Worm (Caenorhabditis elegans): ENCODE measurements around the gene ubc-13.
"Not testable (repeated sequence)": the region's sequence is repeated elsewhere in the genome, so short reads cannot be mapped to it uniquely, and the experiment has no call there.

ubc-13 gene

ce11 chrIV:2897644-2898160 lies 27.8 kb downstream of the ubc-13 start, which contains the start of gene Y54G2A.36:
Gene Y54G2A.36 (plus strand): TSS chrIV:2897694.
- TF ChIP-seq ceh-83 (GFP tag; optimal IDR thresholded peaks at IDR 0.05) = no peak
- no peak for TF ChIP-seq mep-1 (tag; optimal IDR thresholded peaks at IDR 0.05)

- TF ChIP-seq lsy-2 (tag; optimal IDR thresholded peaks at IDR 0.05) = peak; percentile 20
These were observed 29.4 kb downstream of the ubc-13 start for ce11 chrIV:2895986-2896660.

ce11 chrIV:2894630-2895029 lies 30.9 kb downstream of the ubc-13 start, which contains the start of gene Y54G2A.19:
Gene Y54G2A.19 (minus strand): TSS chrIV:2894730.
- TF ChIP-seq nhr-76 (tag; optimal IDR thresholded peaks at IDR 0.05); drap-1 (GFP tag; optimal IDR thresholded peaks at IDR 0.05); lsy-2 (tag; optimal IDR thresholded peaks at IDR 0.05): not testable (repeated sequence)

- no peak for TF ChIP-seq unc-62 (GFP tag; optimal IDR thresholded peaks at IDR 0.05)
- no peak for TF ChIP-seq unc-39 (tag; optimal IDR thresholded peaks at IDR 0.05)
- TF ChIP-seq lin-13 (tag; optimal IDR thresholded peaks at IDR 0.05) = no peak
- no peak for TF ChIP-seq zip-8 (tag; optimal IDR thresholded peaks at IDR 0.05)
- TF ChIP-seq nhr-76 (tag; optimal IDR thresholded peaks at IDR 0.05) = no peak
- TF ChIP-seq nhr-28 (tag; optimal IDR thresholded peaks at IDR 0.05) = no peak
- TF ChIP-seq lsy-2 (tag; optimal IDR thresholded peaks at IDR 0.05) = no peak
These were observed 32.0 kb downstream of the ubc-13 start for ce11 chrIV:2893486-2893842.

ce11 chrIV:2892787-2893485 lies 32.6 kb downstream of the ubc-13 start:
- no peak for TF ChIP-seq snpc-4 (tag; optimal IDR thresholded peaks at IDR 0.05)
- TF ChIP-seq lin-32 (GFP tag; optimal IDR thresholded peaks at IDR 0.05) = no peak
- TF ChIP-seq ham-2 (GFP tag; optimal IDR thresholded peaks at IDR 0.05) = no peak
- no peak for TF ChIP-seq drap-1 (GFP tag; optimal IDR thresholded peaks at IDR 0.05)
- TF ChIP-seq ceh-83 (GFP tag; optimal IDR thresholded peaks at IDR 0.05) = no peak
- no peak for TF ChIP-seq sptf-1 (tag; optimal IDR thresholded peaks at IDR 0.05)
- TF ChIP-seq unc-39 (tag; optimal IDR thresholded peaks at IDR 0.05) = no peak

- TF ChIP-seq hlh-1 (tag; optimal IDR thresholded peaks at IDR 0.05) (peak; percentile 22), mls-2 (tag; optimal IDR thresholded peaks at IDR 0.05) (no peak), M03D4.4 (tag; optimal IDR thresholded peaks at IDR 0.05) (no peak), elt-3 (tag; optimal IDR thresholded peaks at IDR 0.05) (no peak), ceh-39 (tag; optimal IDR thresholded peaks at IDR 0.05) (no peak), pha-4 (tag; optimal IDR thresholded peaks at IDR 0.05) (no peak), bed-3 (GFP tag; optimal IDR thresholded peaks at IDR 0.05) (no peak)
These were observed 33.1 kb downstream of the ubc-13 start, which contains the start of gene Y54G2A.18 for ce11 chrIV:2892395-2892786. Gene Y54G2A.18 (minus strand): TSS chrIV:2892495.

- TF ChIP-seq lsy-2 (tag; optimal IDR thresholded peaks at IDR 0.05) = no peak
- TF ChIP-seq blmp-1 (tag; optimal IDR thresholded peaks at IDR 0.05) = no peak
- no peak for TF ChIP-seq nhr-2 (tag; optimal IDR thresholded peaks at IDR 0.05)
- TF ChIP-seq zip-8 (tag; optimal IDR thresholded peaks at IDR 0.05) = no peak
- TF ChIP-seq unc-62 (GFP tag; optimal IDR thresholded peaks at IDR 0.05) = no peak
- TF ChIP-seq elt-1 (tag; optimal IDR thresholded peaks at IDR 0.05; ENCODE audit: borderline replicate concordance, insufficient read depth) = no peak
- no peak for TF ChIP-seq M03D4.4 (tag; optimal IDR thresholded peaks at IDR 0.05)
- TF ChIP-seq lin-32 (GFP tag; optimal IDR thresholded peaks at IDR 0.05) = no peak
- no peak for TF ChIP-seq nhr-12 (tag; optimal IDR thresholded peaks at IDR 0.05)
- TF ChIP-seq tbx-8 (GFP tag; optimal IDR thresholded peaks at IDR 0.05) = no peak
- TF ChIP-seq ham-2 (GFP tag; optimal IDR thresholded peaks at IDR 0.05) = no peak
- TF ChIP-seq ceh-39 (tag; optimal IDR thresholded peaks at IDR 0.05) = no peak
- TF ChIP-seq pha-4 (tag; optimal IDR thresholded peaks at IDR 0.05) = no peak
- no peak for TF ChIP-seq bed-3 (GFP tag; optimal IDR thresholded peaks at IDR 0.05)
- no peak for TF ChIP-seq nhr-28 (tag; optimal IDR thresholded peaks at IDR 0.05)
- TF ChIP-seq hlh-1 (tag; optimal IDR thresholded peaks at IDR 0.05) = no peak
- no peak for TF ChIP-seq snpc-4 (tag; optimal IDR thresholded peaks at IDR 0.05)
These were observed 33.8 kb downstream of the ubc-13 start for ce11 chrIV:2891535-2892233.

All from whole organism, mixed stage, embryonic.